Worm (Caenorhabditis elegans) whole organism, L3 larva: ENCODE results near the gene F44F4.3.

Experiments used
- lin-15B ChIP-seq: fragments of 150-350 bp; optimal IDR thresholded peaks from 2 replicates; lab custom pipeline; 2014; ENCODE audit warnings: missing biosample characterization, missing genetic modification characterization
- tbx-2 ChIP-seq: sonication (generic microtip); optimal IDR thresholded peaks from 2 replicates; lab custom pipeline; 2016; ENCODE audit warnings: mild to moderate bottlenecking, missing genetic modification characterization, missing compliant biosample characterization
- ztf-11 ChIP-seq: fragments of 150-350 bp; optimal IDR thresholded peaks from 2 replicates; lab custom pipeline; 2014; ENCODE audit warnings: missing biosample characterization, missing genetic modification characterization

ce11 chrII:10873631-10874030, 12.1 kb downstream of the F44F4.3 start, which contains the start of gene orc-2:
- no peak for TF ChIP-seq lin-15B (tag; lab: Kevin White, UChicago)
- no peak for TF ChIP-seq ztf-11
- no peak for TF ChIP-seq tbx-2 (tag; lab: Kevin White, UChicago)
